Worm (Caenorhabditis elegans): ENCODE measurements around the gene srh-279.

DNA sequence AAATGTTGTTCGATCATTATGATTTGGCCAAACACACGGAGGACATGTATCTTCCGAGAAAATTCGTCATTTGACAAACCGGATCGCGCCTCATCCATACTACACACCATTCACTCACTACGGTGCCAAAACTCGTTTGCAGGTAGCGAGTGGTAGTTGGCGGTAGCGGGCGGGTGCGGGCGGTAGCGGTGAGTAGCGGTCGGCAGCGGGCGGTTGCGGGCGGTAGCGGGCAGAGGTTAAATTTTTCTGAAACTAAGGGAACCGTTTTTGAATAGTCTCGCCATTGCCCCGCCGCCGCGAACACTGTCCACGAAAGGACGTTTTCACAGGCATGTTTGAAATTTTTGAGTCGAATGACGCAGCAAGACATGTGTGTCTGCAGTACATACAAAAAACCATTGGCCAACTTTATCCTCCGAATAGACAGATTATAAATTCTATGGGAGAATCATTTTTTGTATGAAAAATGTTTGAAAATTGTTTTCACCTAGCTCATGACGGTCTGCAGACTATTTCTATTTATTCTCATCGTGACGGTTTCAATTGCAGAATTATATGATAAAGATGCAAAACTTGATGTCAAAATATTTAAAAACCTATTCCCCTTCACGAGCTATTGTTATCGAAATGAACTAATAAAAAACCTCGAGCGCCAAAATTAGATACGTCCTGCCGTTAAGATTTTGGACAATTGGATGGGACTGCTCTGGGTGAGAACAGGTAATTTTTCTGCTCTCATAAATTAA lies 18.2 kb downstream of the srh-279 start, which contains the start of gene F11A5.16:
- TF ChIP-seq tab-1 (GFP tag; IDR thresholded peaks at IDR 0.05), result 0 out of 2 replicates have a peak, but pooled peaks have one; percentile 18
- no peak for TF ChIP-seq T22C8.4 (GFP tag; IDR thresholded peaks at IDR 0.05)
- TF ChIP-seq med-1 (GFP tag; optimal IDR thresholded peaks at IDR 0.05; ENCODE audit: insufficient read depth), result no peak
- TF ChIP-seq ref-1 (GFP tag; conservative IDR thresholded peaks at IDR 0.05), result no peak
- TF ChIP-seq cog-1 (tag; optimal IDR thresholded peaks at IDR 0.05), result no peak

Data from whole organism, midembryonic.